Worm (Caenorhabditis elegans): Measurements from ENCODE around the gene clu-1.
A peak's percentile ranks its signal among the peaks of the same experiment; 100 is the strongest.

clu-1 gene

DNA sequence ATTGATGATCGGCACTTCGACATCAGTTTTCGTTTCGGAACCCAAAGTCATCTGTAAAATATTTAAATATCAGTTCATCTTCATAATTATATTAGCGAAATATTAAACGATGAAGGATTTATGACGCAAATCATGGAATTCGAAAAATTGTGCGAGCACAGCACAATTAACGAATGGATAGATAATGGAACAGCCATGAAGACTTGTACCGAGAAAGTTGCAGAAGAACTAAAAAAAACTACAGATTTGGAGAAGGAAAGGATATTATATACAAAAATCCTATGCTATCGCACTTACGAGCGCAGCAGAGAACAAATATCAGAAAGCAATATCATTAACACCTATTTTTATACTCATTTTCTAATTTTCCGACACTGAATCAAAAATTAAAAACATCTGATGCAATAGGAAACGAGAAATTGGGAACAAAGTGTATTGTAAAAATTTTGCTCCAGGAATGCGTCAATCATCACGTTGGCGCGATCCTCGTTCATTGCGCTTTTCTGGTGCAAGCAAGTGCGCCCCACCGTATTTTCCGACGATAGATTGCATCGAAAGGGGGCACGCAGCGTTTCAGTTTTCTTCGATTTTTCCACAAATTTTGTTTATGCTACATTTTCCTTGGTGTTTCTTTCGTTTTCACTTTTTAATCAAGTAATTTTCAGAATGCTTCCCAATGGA, at the start of gene clu-1, which contains the start of gene prp-40:
clu-1 (minus strand) TSS at position 51 of the 681 bp plus-strand sequence.
prp-40 (plus strand) TSS at position 666 of the 681 bp plus-strand sequence.
- no peak for TF ChIP-seq him-1 (tag; optimal IDR thresholded peaks at IDR 0.05)
- no peak for TF ChIP-seq dao-5 (tag; optimal IDR thresholded peaks at IDR 0.05)
- peak; percentile 95 for TF ChIP-seq W03F9.2 (tag; optimal IDR thresholded peaks at IDR 0.05)

DNA sequence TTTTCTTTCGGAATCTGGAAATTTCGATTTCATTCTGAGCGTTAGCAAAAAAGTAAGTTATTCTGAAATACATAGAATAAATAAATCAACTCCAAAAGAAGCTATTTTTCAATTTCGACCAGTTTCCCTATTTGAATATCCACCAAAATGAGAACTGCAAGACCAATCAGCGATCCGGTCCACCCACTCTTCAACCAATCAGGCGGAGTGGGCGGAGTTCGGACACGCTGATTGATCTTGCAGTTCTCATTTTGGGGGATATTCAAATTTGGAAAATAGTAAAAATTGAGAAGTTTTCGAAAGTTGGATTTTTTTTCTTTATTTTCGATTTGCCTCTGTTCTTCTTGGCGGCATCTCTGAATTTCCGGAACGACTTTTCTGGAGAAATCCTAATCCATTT, 49.6 kb upstream of the clu-1 start:
- no peak for TF ChIP-seq dao-5 (tag; optimal IDR thresholded peaks at IDR 0.05)
- no peak for TF ChIP-seq W03F9.2 (tag; optimal IDR thresholded peaks at IDR 0.05)
- no peak for TF ChIP-seq him-1 (tag; optimal IDR thresholded peaks at IDR 0.05)

DNA sequence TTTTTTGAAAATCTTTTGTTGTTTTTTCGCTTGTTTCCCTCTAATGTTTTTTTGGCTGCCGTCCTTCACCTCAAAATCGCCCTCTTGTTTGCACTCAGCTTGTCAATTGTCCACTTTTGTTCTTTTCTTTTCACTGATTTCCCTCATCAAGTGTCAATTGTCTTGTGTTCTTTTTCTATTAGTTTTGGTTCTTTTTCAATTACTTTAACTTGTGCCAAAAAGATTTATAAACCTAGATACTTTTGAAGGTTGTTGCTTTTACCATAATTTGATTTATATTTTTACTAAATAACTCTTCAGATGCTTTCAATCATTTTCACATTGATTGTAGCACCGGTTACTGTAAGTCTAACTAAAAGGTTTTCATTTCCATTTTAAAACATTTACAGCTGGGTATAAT, 47.2 kb upstream of the clu-1 start, which contains the start of gene C48B4.13:
C48B4.13 (plus strand) TSS at position 301 of the 400 bp plus-strand sequence.
- TF ChIP-seq him-1 (tag; optimal IDR thresholded peaks at IDR 0.05): no peak
- TF ChIP-seq W03F9.2 (tag; optimal IDR thresholded peaks at IDR 0.05): no peak
- TF ChIP-seq dao-5 (tag; optimal IDR thresholded peaks at IDR 0.05): no peak

DNA sequence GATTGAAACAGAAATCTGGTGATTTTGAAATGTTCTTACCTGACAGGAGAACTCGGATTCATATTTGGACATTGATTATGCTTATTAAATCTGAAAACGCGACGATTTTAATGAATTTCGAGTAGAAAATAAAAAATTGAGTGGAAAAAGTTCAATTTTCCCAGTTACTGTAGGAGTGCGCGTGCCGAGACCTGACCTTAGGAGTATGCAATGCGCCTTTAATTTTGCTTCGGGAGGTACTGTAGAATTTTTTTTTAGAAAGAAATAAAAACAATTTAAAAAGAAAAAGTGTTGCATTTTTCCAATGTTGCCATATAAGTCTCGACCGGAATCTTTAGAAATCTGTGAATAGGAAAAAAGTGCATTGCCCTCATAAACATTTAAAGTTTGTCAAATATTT, 44.7 kb upstream of the clu-1 start, which contains the start of gene C48B4.11:
C48B4.11 (minus strand) TSS at position 143 of the 400 bp plus-strand sequence.
- TF ChIP-seq him-1 (tag; optimal IDR thresholded peaks at IDR 0.05) (no peak), dao-5 (tag; optimal IDR thresholded peaks at IDR 0.05) (no peak), W03F9.2 (tag; optimal IDR thresholded peaks at IDR 0.05) (no peak)

DNA sequence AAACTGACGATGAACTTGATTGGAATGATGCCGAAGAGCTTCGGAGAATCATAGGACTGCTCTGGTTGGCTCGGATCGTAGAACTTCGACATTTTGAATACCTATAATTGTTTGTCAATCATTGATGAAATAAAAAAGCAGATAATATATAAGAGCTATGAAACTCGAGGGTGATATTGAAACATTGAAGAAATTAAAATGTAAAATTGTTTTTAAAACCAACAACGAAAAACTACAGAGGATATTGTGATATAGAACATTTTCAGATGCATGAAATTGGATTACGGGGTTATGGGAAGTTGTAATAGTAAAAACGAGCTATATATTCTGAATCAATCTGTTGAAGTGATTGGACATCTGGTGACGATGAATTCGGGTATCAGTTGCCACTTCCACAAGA, 43.1 kb upstream of the clu-1 start, which contains the start of gene C48B4.10:
C48B4.10 (minus strand) TSS at position 101 of the 400 bp plus-strand sequence.
- TF ChIP-seq W03F9.2 (tag; optimal IDR thresholded peaks at IDR 0.05) (no peak), dao-5 (tag; optimal IDR thresholded peaks at IDR 0.05) (no peak), him-1 (tag; optimal IDR thresholded peaks at IDR 0.05) (no peak)

DNA sequence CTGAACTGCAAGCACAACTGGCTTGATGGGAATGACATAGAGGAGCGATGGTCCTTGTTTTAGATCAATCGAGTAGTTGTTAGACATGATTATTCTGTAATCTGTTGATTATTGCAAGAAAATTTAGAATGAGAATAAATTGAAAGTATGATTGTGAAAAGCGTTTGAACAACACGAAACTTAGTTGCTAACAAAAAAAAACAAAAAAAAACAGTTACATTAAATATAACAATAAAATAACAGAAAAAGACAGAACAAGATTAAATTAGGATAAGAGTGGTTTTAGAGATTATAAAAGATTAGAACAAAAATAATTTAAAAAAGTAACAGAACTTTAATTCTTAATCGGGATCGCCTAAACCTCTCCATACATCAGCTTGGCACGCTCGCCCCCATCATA, 42.0 kb upstream of the clu-1 start, which contains the start of gene C48B4.9:
C48B4.9 (minus strand) TSS at position 101 of the 400 bp plus-strand sequence.
- no peak for TF ChIP-seq him-1 (tag; optimal IDR thresholded peaks at IDR 0.05)
- TF ChIP-seq dao-5 (tag; optimal IDR thresholded peaks at IDR 0.05): no peak
- TF ChIP-seq W03F9.2 (tag; optimal IDR thresholded peaks at IDR 0.05): no peak

DNA sequence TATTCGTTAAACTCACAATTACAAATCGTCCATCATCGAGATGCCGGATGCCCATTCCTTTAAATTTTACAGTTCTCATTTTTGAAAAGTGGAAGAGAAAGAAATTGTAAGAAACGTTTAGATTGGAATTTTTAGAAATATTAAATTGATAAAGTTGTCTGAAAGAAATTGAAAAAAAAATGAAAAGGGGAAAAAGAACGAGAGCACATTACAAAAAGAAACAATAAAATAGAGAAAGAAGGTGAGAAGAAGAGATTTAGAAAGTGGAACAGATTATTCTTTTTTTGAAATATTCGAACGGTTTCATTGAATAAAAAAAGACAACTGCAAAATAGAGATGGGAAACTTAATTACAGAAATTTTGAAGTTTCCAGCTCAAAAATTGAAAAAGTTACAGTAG, 39.9 kb upstream of the clu-1 start, which contains the start of gene C48B4.8:
C48B4.8 (minus strand) TSS at position 101 of the 400 bp plus-strand sequence.
- TF ChIP-seq W03F9.2 (tag; optimal IDR thresholded peaks at IDR 0.05) (no peak), him-1 (tag; optimal IDR thresholded peaks at IDR 0.05) (no peak), dao-5 (tag; optimal IDR thresholded peaks at IDR 0.05) (no peak)

DNA sequence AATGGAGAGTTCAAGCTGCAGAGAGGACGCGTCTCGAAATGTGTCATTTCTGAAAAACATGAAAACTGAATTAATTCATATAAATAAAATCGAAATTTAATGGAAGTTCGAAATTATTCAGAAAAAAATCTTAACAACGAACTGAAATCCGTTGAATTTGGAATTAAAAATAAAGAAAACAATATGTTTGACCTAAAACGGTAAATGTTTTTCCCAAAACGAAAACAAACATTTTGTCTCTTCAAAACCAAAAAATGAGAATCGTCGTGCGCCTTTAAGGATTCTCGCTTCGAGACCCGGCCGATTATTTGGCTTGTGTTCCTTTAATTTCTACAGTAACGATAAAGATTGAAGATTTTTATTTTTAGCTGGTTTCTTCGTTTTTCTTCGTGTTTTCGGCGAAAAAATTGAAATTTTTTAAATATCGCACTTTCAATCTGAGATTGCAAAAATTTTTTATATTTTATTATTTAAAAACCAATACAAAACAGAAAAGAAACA, 38.2 kb upstream of the clu-1 start, which contains the start of gene C48B4.7:
C48B4.7 (minus strand) TSS at position 51 of the 501 bp plus-strand sequence.
- TF ChIP-seq him-1 (tag; optimal IDR thresholded peaks at IDR 0.05): no peak
- peak; percentile 15 for TF ChIP-seq W03F9.2 (tag; optimal IDR thresholded peaks at IDR 0.05)

DNA sequence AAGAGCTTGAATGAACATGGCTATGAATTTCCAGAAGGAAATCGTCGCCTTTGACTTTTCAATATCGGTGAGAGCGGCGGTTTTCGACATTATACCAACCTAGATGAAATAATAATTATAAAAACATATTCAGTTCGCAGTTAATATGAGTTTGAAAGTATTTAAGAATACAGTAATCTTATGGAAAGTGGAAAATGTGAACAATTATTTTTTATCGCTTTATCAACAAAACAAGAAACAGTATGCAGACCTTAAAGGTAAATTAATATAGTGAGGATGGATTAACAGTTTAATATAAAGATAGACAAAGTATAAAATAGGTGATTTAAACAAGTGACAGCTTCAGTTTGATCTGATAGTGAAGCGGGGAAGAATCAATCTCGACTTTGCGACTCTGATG, 37.2 kb upstream of the clu-1 start, which contains the start of gene C48B4.6:
C48B4.6 (minus strand) TSS at position 101 of the 400 bp plus-strand sequence.
- TF ChIP-seq W03F9.2 (tag; optimal IDR thresholded peaks at IDR 0.05): no peak
- no peak for TF ChIP-seq dao-5 (tag; optimal IDR thresholded peaks at IDR 0.05)
- TF ChIP-seq him-1 (tag; optimal IDR thresholded peaks at IDR 0.05): no peak

DNA sequence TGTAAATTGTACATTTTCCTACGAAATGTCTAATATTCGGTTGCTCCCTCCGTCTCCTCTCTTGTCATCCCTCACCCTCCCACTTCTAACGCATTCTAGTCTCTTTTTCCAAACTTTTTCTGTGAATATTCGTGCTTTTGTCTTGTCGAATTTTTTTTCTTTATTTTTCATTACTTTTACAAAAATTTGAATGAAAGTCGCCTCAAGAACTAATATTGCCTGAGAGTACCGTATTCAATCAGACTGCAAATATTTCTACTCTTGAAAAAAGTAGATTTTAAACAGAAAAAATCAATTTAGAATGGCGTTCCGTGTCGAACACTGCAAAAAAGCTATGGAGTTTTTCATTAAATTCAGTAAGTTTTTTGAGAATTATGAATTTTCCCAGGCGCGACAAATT, 35.0 kb upstream of the clu-1 start, which contains the start of gene ZK1098.11:
ZK1098.11 (plus strand) TSS at position 301 of the 400 bp plus-strand sequence.
- TF ChIP-seq dao-5 (tag; optimal IDR thresholded peaks at IDR 0.05) (no peak), him-1 (tag; optimal IDR thresholded peaks at IDR 0.05) (no peak), W03F9.2 (tag; optimal IDR thresholded peaks at IDR 0.05) (no peak)

DNA sequence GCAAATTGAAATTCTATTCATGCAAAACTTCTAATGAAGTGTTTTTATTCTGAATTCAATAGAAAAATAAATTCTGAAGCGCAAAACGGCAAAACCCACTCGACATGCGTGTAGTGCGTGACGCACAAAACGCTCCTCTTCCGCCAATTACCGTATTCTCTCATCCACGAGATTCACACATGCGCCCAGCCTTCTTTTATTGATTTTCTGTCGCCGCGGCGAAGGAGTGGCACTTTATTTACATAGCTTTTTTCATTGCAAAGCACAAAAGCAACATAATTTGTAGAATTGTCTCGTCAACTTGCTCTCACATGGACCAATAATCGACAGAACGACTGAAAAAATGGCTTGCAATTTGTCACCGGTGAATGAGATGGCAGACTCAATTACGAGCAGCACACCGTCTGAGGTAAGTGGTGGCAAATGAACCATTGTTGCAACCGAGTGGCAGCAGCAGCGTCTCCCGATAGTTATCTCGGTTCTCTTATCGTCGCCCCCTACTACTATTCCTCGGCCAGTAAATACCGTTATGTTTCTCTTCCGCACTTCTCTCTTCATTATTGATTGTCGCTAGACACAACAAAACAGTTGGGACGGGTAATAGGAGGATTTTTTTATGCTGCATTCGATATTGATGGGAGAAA, 24.9 kb upstream of the clu-1 start, which contains the start of gene unc-16:
unc-16 (plus strand) TSS at position 243 of the 644 bp plus-strand sequence.
- TF ChIP-seq him-1 (tag; optimal IDR thresholded peaks at IDR 0.05): peak; percentile 55
- no peak for TF ChIP-seq dao-5 (tag; optimal IDR thresholded peaks at IDR 0.05)
- TF ChIP-seq W03F9.2 (tag; optimal IDR thresholded peaks at IDR 0.05): peak; percentile 84

DNA sequence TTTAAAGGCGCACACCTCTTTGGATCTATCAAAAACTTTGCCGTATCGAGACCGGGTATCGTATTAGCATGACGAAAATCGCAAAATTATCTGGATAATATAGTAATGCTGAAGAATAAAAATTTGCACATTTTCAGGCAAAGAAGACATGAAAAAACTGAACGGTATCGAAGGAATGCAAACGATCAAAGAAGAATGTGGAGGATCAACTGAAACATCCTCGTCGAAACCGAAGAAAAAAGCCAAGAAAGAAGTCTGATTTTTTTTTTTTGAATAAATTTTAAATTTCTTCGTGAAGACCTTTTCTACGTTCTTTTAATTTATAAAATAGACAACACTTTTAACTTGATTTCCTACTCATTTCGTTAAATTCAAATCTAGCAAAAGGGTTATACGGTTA, 23.6 kb upstream of the clu-1 start, which contains the start of gene ZK1098.12:
ZK1098.12 (plus strand) TSS at position 301 of the 400 bp plus-strand sequence.
- TF ChIP-seq W03F9.2 (tag; optimal IDR thresholded peaks at IDR 0.05) (no peak), him-1 (tag; optimal IDR thresholded peaks at IDR 0.05) (no peak), dao-5 (tag; optimal IDR thresholded peaks at IDR 0.05) (no peak)

DNA sequence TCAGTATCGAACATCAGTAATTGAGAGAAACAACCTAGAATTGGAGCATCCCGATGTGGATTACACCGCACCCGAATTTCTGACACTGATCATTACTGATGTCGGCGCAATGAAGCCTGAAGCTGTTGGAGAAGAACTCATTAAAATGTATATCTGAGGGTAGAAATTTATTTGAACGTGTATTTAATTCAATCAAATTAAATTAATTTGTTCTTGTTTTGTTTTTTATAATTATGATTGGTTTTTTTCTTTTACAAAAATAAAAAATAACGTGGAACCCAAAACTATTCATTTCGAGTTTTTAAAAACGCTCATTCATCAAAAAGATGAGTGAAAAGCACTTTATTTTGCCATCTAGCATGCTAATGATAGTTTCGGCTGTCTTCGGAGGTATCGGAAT, 22.9 kb upstream of the clu-1 start, which contains the start of gene ZK1098.9:
ZK1098.9 (plus strand) TSS at position 301 of the 400 bp plus-strand sequence.
- no peak for TF ChIP-seq W03F9.2 (tag; optimal IDR thresholded peaks at IDR 0.05)
- no peak for TF ChIP-seq dao-5 (tag; optimal IDR thresholded peaks at IDR 0.05)
- no peak for TF ChIP-seq him-1 (tag; optimal IDR thresholded peaks at IDR 0.05)
